Fruit fly (Drosophila melanogaster) S2 (cell line): Measurements from ENCODE around the gene Drsl1.

Source experiments
- CG8478 ChIP-seq: fragments of >200 bp; optimal IDR thresholded peaks from 2 replicates; lab custom pipeline; 2018
- CTCF ChIP-seq, 2 experiments: fragments of >200 bp; optimal IDR thresholded peaks; 2 replicates each; lab custom pipeline; 2018

DNA sequence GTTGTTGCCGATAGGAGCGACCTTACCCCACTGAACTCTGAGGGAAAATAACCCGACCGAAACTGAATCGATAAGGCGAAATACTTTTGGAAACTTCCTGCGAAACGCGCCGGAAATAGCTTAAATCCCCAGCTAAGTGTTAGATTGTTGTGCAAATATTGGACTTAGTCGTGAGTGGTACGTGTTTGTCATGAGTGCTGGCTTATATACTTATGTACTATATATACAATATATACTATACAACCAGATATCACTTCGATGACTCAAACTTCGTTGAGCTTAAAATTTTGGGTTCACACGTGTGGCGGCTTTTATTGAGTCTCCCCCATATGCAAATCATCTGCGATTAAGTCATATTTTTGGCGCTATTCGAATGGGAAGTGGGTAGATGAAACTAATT, 10.7 kb upstream of the Drsl1 start:
- TF ChIP-seq CG8478, result no peak
- no peak for TF ChIP-seq CTCF (optimal IDR thresholded peaks at IDR 0.05; lab: Kevin White, UChicago)
